Worm (Caenorhabditis elegans) whole organism, mixed stage, embryonic: ENCODE measurements around the gene C27A7.9.

Source experiments
- mep-1 ChIP-seq: fragments of 150-350 bp; optimal IDR thresholded peaks from 2 replicates; lab custom pipeline; 2017; ENCODE audit warnings: missing biosample characterization, missing genetic modification reagents, missing genetic modification characterization, inconsistent platforms
- unc-62 ChIP-seq: fragments of 150-350 bp; optimal IDR thresholded peaks from 2 replicates; lab custom pipeline; 2014; ENCODE audit warnings: missing biosample characterization, missing genetic modification reagents, missing genetic modification characterization

ce11 chrV:12167653-12168052 is 13.2 kb upstream of the C27A7.9 start, which contains the start of gene col-37:
- no peak for TF ChIP-seq mep-1 (tag; lab: Kevin White, UChicago)
- no peak for TF ChIP-seq unc-62
